Fruit fly (Drosophila melanogaster): Measurements from ENCODE around the gene CheA87a.

Gene CheA87a

dm6 chr3R:13379675-13380074 lies 10.2 kb downstream of the CheA87a start, which contains the start of the genes CG9813 and CG8870:
TSS of gene CG9813 (minus strand) at chr3R:13379775.
TSS of gene CG8870 (plus strand) at chr3R:13379842.
- TF ChIP-seq Sp1 (GFP tag; optimal IDR thresholded peaks at IDR 0.05) (no peak), foxo (GFP tag; optimal IDR thresholded peaks at IDR 0.05) (no peak), lola (GFP tag; optimal IDR thresholded peaks at IDR 0.05) (no peak), Vsx2 (GFP tag; optimal IDR thresholded peaks at IDR 0.05; ENCODE audit: partially characterized antibody) (no peak), Dfd (GFP tag; optimal IDR thresholded peaks at IDR 0.05) (no peak), brk (GFP tag; optimal IDR thresholded peaks at IDR 0.05) (no peak), CG32264 (GFP tag; optimal IDR thresholded peaks at IDR 0.05) (no peak), HLH106 (tag; optimal IDR thresholded peaks at IDR 0.05) (no peak), Hr78 (GFP tag; optimal IDR thresholded peaks at IDR 0.05) (no peak), CG9705 (GFP tag; optimal IDR thresholded peaks at IDR 0.05) (no peak), br (GFP tag; optimal IDR thresholded peaks at IDR 0.05) (no peak), pan (optimal IDR thresholded peaks at IDR 0.05) (no peak), dmrt93B (GFP tag; optimal IDR thresholded peaks at IDR 0.05) (no peak), dl (GFP tag; optimal IDR thresholded peaks at IDR 0.05; ENCODE audit: insufficient read depth in 1 of 2, partially characterized antibody in 2 of 2) (no peak), dsf (GFP tag; optimal IDR thresholded peaks at IDR 0.05; ENCODE audit: borderline replicate concordance) (no peak), fru (GFP tag; optimal IDR thresholded peaks at IDR 0.05) (no peak), ey (GFP tag; optimal IDR thresholded peaks at IDR 0.05) (no peak)

DNA sequence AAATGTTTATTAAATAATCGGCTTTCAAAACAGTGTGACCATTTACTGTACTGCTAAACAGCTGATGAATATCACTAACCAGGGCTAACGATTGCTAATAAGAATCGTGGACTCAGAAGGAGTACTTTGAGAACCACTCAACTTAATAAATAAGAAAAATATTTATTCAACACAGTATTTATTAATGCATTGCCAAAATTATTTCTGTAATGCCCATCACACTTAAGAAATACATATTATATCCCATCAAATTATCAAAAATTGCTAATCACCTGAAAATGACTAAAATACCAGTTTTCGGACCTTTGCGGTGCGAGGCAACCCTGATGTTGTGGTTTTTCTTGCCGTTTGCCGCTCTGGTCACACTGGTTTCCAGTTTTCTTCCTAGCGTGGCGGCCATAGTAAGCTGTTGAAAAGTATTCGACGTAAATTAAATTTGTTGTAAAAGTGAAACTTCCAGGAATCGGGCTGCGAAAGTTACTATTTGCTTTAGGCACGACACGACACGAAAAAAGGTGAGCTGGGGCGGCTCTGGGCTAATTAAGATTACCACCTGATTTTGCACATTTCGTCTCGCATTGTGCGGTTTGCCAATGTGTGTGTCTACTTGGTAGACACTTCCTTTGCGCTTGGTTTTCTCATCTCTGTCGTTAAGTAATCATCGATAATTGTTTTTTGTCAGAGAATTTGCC lies 12.4 kb downstream of the CheA87a start, which contains the start of the genes mRpS21 and Droj2:
mRpS21 (minus strand) TSS at position 66 of the 692 bp plus-strand sequence.
Droj2 (plus strand) TSS at position 363 of the 692 bp plus-strand sequence.
- TF ChIP-seq foxo (GFP tag; optimal IDR thresholded peaks at IDR 0.05) (peak in 1 of 2 experiments; percentile 51), Rel (GFP tag; optimal IDR thresholded peaks at IDR 0.05) (no peak), Rel (tag; optimal IDR thresholded peaks at IDR 0.05) (peak; percentile 59), sage (GFP tag; optimal IDR thresholded peaks at IDR 0.05) (no peak), Dif (GFP tag; optimal IDR thresholded peaks at IDR 0.05; ENCODE audit: partially characterized antibody) (no peak), GATAd (GFP tag; optimal IDR thresholded peaks at IDR 0.05) (no peak), sv (GFP tag; optimal IDR thresholded peaks at IDR 0.05) (peak; percentile 55), Vsx2 (GFP tag; optimal IDR thresholded peaks at IDR 0.05; ENCODE audit: partially characterized antibody) (no peak), CrebA (GFP tag; optimal IDR thresholded peaks at IDR 0.05; ENCODE audit: borderline replicate concordance) (no peak), fru (GFP tag; optimal IDR thresholded peaks at IDR 0.05) (peak; percentile 46), h (GFP tag; optimal IDR thresholded peaks at IDR 0.05) (peak; percentile 49), br (GFP tag; optimal IDR thresholded peaks at IDR 0.05) (peak; percentile 21), N (GFP tag; optimal IDR thresholded peaks at IDR 0.05) (no peak), Mio (GFP tag; optimal IDR thresholded peaks at IDR 0.05) (no peak), Hr83 (GFP tag; optimal IDR thresholded peaks at IDR 0.05; ENCODE audit: poor library complexity, severe bottlenecking) (no peak), woc (GFP tag; optimal IDR thresholded peaks at IDR 0.05) (peak; percentile 60), usp (GFP tag; optimal IDR thresholded peaks at IDR 0.05) (no peak), rgr (GFP tag; optimal IDR thresholded peaks at IDR 0.05) (peak; percentile 36), OdsH (GFP tag; optimal IDR thresholded peaks at IDR 0.05) (no peak), brk (GFP tag; optimal IDR thresholded peaks at IDR 0.05) (peak; percentile 47), Jra (GFP tag; optimal IDR thresholded peaks at IDR 0.05) (peak; percentile 43), ey (GFP tag; optimal IDR thresholded peaks at IDR 0.05) (peak; percentile 3), CG32264 (GFP tag; optimal IDR thresholded peaks at IDR 0.05) (no peak), HLH106 (tag; optimal IDR thresholded peaks at IDR 0.05) (peak; percentile 73), pan (optimal IDR thresholded peaks at IDR 0.05) (no peak), Myc (optimal IDR thresholded peaks at IDR 0.05) (peak; percentile 47), jim (GFP tag; optimal IDR thresholded peaks at IDR 0.05) (no peak), dsf (GFP tag; optimal IDR thresholded peaks at IDR 0.05; ENCODE audit: borderline replicate concordance) (peak; percentile 33), Hr78 (GFP tag; optimal IDR thresholded peaks at IDR 0.05) (no peak), Sp1 (GFP tag; optimal IDR thresholded peaks at IDR 0.05) (peak; percentile 64), tai (GFP tag; optimal IDR thresholded peaks at IDR 0.05) (no peak), psq (GFP tag; optimal IDR thresholded peaks at IDR 0.05) (no peak), dmrt93B (GFP tag; optimal IDR thresholded peaks at IDR 0.05) (no peak), dl (GFP tag; optimal IDR thresholded peaks at IDR 0.05; ENCODE audit: insufficient read depth in 1 of 2, partially characterized antibody in 2 of 2) (no peak), CG9705 (GFP tag; optimal IDR thresholded peaks at IDR 0.05) (peak; percentile 54), lola (GFP tag; optimal IDR thresholded peaks at IDR 0.05) (no peak), Abd-B (GFP tag; optimal IDR thresholded peaks at IDR 0.05) (no peak), Dfd (GFP tag; optimal IDR thresholded peaks at IDR 0.05) (no peak), Hnf4 (GFP tag; optimal IDR thresholded peaks at IDR 0.05) (peak; percentile 46)

All from whole organism, wandering third instar larva.